Fruit fly (Drosophila melanogaster) whole organism, embryonic: ENCODE data around the gene toy.

Experiments
- Antp ChIP-seq: fragments of 200-800 bp; sonication (Bioruptor generic); optimal IDR thresholded peaks from 3 replicates; lab custom pipeline; 2016; ENCODE audit warnings: missing biosample characterization, missing genetic modification characterization
- Asciz ChIP-seq: fragments of 200-800 bp; sonication (Bioruptor generic); optimal IDR thresholded peaks from 2 replicates; lab custom pipeline; 2017; ENCODE audit warnings: missing biosample characterization, mild to moderate bottlenecking, missing genetic modification characterization, missing genetic modification reagents
- Atf3 ChIP-seq: fragments of 200-800 bp; sonication (Bioruptor generic); optimal IDR thresholded peaks from 3 replicates; lab custom pipeline; 2016; ENCODE audit warnings: missing biosample characterization, missing genetic modification characterization
- CG10147 ChIP-seq: fragments of 200-800 bp; sonication (Bioruptor generic); optimal IDR thresholded peaks from 2 replicates; lab custom pipeline; 2019; ENCODE audit warnings: missing biosample characterization, mild to moderate bottlenecking, missing genetic modification characterization, moderate library complexity
- CG1024 ChIP-seq: fragments of 200-800 bp; sonication (Bioruptor generic); IDR thresholded peaks from 2 replicates; pipeline ENCODE4 v1.3.6; 2022; ENCODE audit warnings: missing biosample characterization, missing genetic modification characterization
- CG10267 ChIP-seq: fragments of 200-800 bp; sonication (Bioruptor generic); optimal IDR thresholded peaks from 2 replicates; lab custom pipeline; 2018; ENCODE audit warnings: missing biosample characterization, mild to moderate bottlenecking, missing genetic modification characterization, moderate library complexity
- CG10565 ChIP-seq: fragments of 200-800 bp; sonication (Bioruptor generic); optimal IDR thresholded peaks from 3 replicates; lab custom pipeline; 2016; ENCODE audit warnings: missing biosample characterization, mild to moderate bottlenecking, missing genetic modification characterization
- CG11456 ChIP-seq: fragments of 200-800 bp; sonication (Bioruptor generic); IDR thresholded peaks from 3 replicates; pipeline ENCODE4 v1.3.6; 2022; ENCODE audit warnings: missing biosample characterization, missing genetic modification characterization
- CG11695 ChIP-seq: fragments of 200-800 bp; sonication (Bioruptor generic); IDR thresholded peaks from 3 replicates; pipeline ENCODE4 v1.3.6; 2022; ENCODE audit warnings: missing biosample characterization, missing genetic modification characterization
- CG12744 ChIP-seq: fragments of 200-800 bp; sonication (Bioruptor generic); optimal IDR thresholded peaks from 2 replicates; lab custom pipeline; 2016; ENCODE audit warnings: missing biosample characterization, missing genetic modification characterization
- CG16813 ChIP-seq: fragments of 200-800 bp; sonication (Bioruptor generic); IDR thresholded peaks from 3 replicates; pipeline ENCODE4 v1.3.6; 2022; ENCODE audit warnings: missing biosample characterization, missing genetic modification characterization; ENCODE audit not compliant: partially characterized antibody
- CG17328 ChIP-seq: fragments of 200-800 bp; sonication (Bioruptor generic); IDR thresholded peaks from 2 replicates; pipeline ENCODE4 v1.3.6; 2022; ENCODE audit warnings: missing biosample characterization, missing genetic modification characterization
- CG17802 ChIP-seq: fragments of 200-800 bp; sonication (Bioruptor generic); optimal IDR thresholded peaks from 2 replicates; lab custom pipeline; 2018; ENCODE audit warnings: missing biosample characterization, mild to moderate bottlenecking, missing genetic modification characterization, moderate library complexity
- CG2116 ChIP-seq: fragments of 200-800 bp; sonication (Bioruptor generic); optimal IDR thresholded peaks from 3 replicates; lab custom pipeline; 2018; ENCODE audit warnings: missing biosample characterization, mild to moderate bottlenecking, missing genetic modification characterization
- CG2129 ChIP-seq: fragments of 200-800 bp; sonication (Bioruptor generic); IDR thresholded peaks from 2 replicates; pipeline ENCODE4 v1.3.6; 2022; ENCODE audit warnings: missing biosample characterization, missing genetic modification characterization; ENCODE audit not compliant: partially characterized antibody
- CG2199 ChIP-seq: fragments of 200-800 bp; sonication (Bioruptor generic); IDR thresholded peaks from 3 replicates; pipeline ENCODE4 v1.3.6; 2022; ENCODE audit warnings: missing biosample characterization, missing genetic modification characterization
- CG30020 ChIP-seq: fragments of 200-800 bp; optimal IDR thresholded peaks from 2 replicates; lab custom pipeline; 2019; ENCODE audit warnings: missing biosample characterization, mild to moderate bottlenecking, missing genetic modification characterization, moderate library complexity
- CG31441 ChIP-seq: fragments of 200-800 bp; sonication (Bioruptor generic); IDR thresholded peaks from 2 replicates; pipeline ENCODE4 v1.3.6; 2022; ENCODE audit warnings: missing biosample characterization, missing genetic modification characterization
- CG3726 ChIP-seq: fragments of 200-800 bp; sonication (Bioruptor generic); IDR thresholded peaks from 3 replicates; pipeline ENCODE4, ENCODE4 v1.3.6; 2022; ENCODE audit warnings: missing biosample characterization, missing genetic modification characterization
- CG5245 ChIP-seq: fragments of 200-800 bp; sonication (Bioruptor generic); optimal IDR thresholded peaks from 3 replicates; lab custom pipeline; 2016; ENCODE audit warnings: missing biosample characterization, missing genetic modification characterization
- CG8290 ChIP-seq, 3 experiments: fragments of 200-800 bp; sonication (Bioruptor generic); optimal IDR thresholded peaks; 2 replicates each; lab custom pipeline; 2016 to 2019; ENCODE audit warnings: missing biosample characterization in 3 of 3, missing genetic modification characterization in 3 of 3, mild to moderate bottlenecking in 2 of 3, moderate library complexity in 1 of 3
- CG9437 ChIP-seq: fragments of 200-800 bp; sonication (Bioruptor generic); optimal IDR thresholded peaks from 2 replicates; lab custom pipeline; 2018; ENCODE audit warnings: missing biosample characterization, mild to moderate bottlenecking, missing genetic modification characterization
- CG9727 ChIP-seq: fragments of 200-800 bp; sonication (Bioruptor generic); optimal IDR thresholded peaks from 3 replicates; lab custom pipeline; 2017; ENCODE audit warnings: missing biosample characterization, mild to moderate bottlenecking, missing genetic modification characterization
- Chrac-16 ChIP-seq: fragments of 200-800 bp; sonication (Bioruptor generic); optimal IDR thresholded peaks from 3 replicates; lab custom pipeline; 2016; ENCODE audit warnings: missing biosample characterization, missing genetic modification characterization
- CoRest ChIP-seq: fragments of 200-800 bp; sonication (Bioruptor generic); optimal IDR thresholded peaks from 3 replicates; lab custom pipeline; 2018; ENCODE audit warnings: missing biosample characterization, mild to moderate bottlenecking, missing genetic modification characterization, moderate library complexity
- Drgx ChIP-seq: fragments of 200-800 bp; sonication (Bioruptor generic); IDR thresholded peaks from 2 replicates; pipeline ENCODE4 v1.3.6; 2022; ENCODE audit warnings: missing biosample characterization, missing genetic modification characterization
- Fer1 ChIP-seq: fragments of 200-800 bp; sonication (Bioruptor generic); optimal IDR thresholded peaks from 2 replicates; lab custom pipeline; 2017; ENCODE audit warnings: missing biosample characterization, mild to moderate bottlenecking, missing genetic modification characterization
- Kr ChIP-seq: fragments of 200-800 bp; sonication (Bioruptor generic); optimal IDR thresholded peaks from 2 replicates; lab custom pipeline; 2017; ENCODE audit warnings: missing biosample characterization, mild to moderate bottlenecking, missing genetic modification characterization
- MESR4 ChIP-seq: fragments of 200-800 bp; sonication (Bioruptor generic); optimal IDR thresholded peaks from 2 replicates; lab custom pipeline; 2018; ENCODE audit warnings: missing biosample characterization, mild to moderate bottlenecking, missing genetic modification characterization, moderate library complexity
- Nf-YB ChIP-seq: fragments of 200-800 bp; sonication (Bioruptor generic); optimal IDR thresholded peaks from 3 replicates; lab custom pipeline; 2019; ENCODE audit warnings: missing biosample characterization, mild to moderate bottlenecking, missing genetic modification characterization, moderate library complexity
- Ravus ChIP-seq: fragments of 200-800 bp; sonication (Bioruptor generic); IDR thresholded peaks from 2 replicates; pipeline ENCODE4 v1.3.6; 2022; ENCODE audit warnings: missing biosample characterization, missing genetic modification characterization
- aop ChIP-seq: fragments of 200-800 bp; sonication (Bioruptor generic); IDR thresholded peaks from 2 replicates; pipeline ENCODE4 v1.3.6; 2022; ENCODE audit warnings: missing biosample characterization, missing genetic modification characterization
- bcd ChIP-seq: fragments of 200-800 bp; sonication (Bioruptor generic); optimal IDR thresholded peaks from 2 replicates; lab custom pipeline; 2017; ENCODE audit warnings: missing biosample characterization, mild to moderate bottlenecking, missing genetic modification characterization
- corto ChIP-seq: fragments of 200-800 bp; sonication (Bioruptor generic); optimal IDR thresholded peaks from 2 replicates; lab custom pipeline; 2016; ENCODE audit warnings: missing biosample characterization, mild to moderate bottlenecking, missing genetic modification characterization, moderate library complexity
- danr ChIP-seq: fragments of 200-800 bp; sonication (Bioruptor generic); IDR thresholded peaks from 2 replicates; pipeline ENCODE4 v1.3.6; 2022; ENCODE audit warnings: missing biosample characterization, missing genetic modification characterization
- dati ChIP-seq: fragments of 200-800 bp; sonication (Bioruptor generic); IDR thresholded peaks from 2 replicates; pipeline ENCODE4 v1.3.6; 2022; ENCODE audit warnings: missing biosample characterization, missing genetic modification characterization
- fru ChIP-seq: fragments of >200 bp; optimal IDR thresholded peaks from 2 replicates; lab custom pipeline; 2017
- her ChIP-seq: fragments of 200-800 bp; sonication (Bioruptor generic); optimal IDR thresholded peaks from 2 replicates; lab custom pipeline; 2016; ENCODE audit warnings: missing biosample characterization, missing genetic modification characterization
- hth ChIP-seq: fragments of >200 bp; optimal IDR thresholded peaks from 2 replicates; lab custom pipeline; 2017; ENCODE audit warnings: inconsistent platforms
- lmd ChIP-seq: fragments of 200-800 bp; sonication (Bioruptor generic); IDR thresholded peaks from 2 replicates; pipeline ENCODE4 v1.3.6; 2022; ENCODE audit warnings: missing biosample characterization, missing genetic modification characterization
- maf-S ChIP-seq: fragments of 200-800 bp; sonication (Bioruptor generic); optimal IDR thresholded peaks from 2 replicates; lab custom pipeline; 2016; ENCODE audit warnings: missing biosample characterization, missing genetic modification characterization
- p53 ChIP-seq: fragments of 200-800 bp; sonication (Bioruptor generic); optimal IDR thresholded peaks from 2 replicates; lab custom pipeline; 2016; ENCODE audit warnings: missing biosample characterization, missing genetic modification characterization
- pb ChIP-seq: fragments of 200-800 bp; sonication (Bioruptor generic); optimal IDR thresholded peaks from 3 replicates; lab custom pipeline; 2016; ENCODE audit warnings: missing biosample characterization, missing genetic modification characterization
- pzg ChIP-seq: fragments of 200-800 bp; sonication (Bioruptor generic); optimal IDR thresholded peaks from 3 replicates; lab custom pipeline; 2018; ENCODE audit warnings: missing biosample characterization, mild to moderate bottlenecking, missing genetic modification characterization, moderate library complexity
- run ChIP-seq: fragments of 200-800 bp; sonication (Bioruptor generic); optimal IDR thresholded peaks from 3 replicates; lab custom pipeline; 2018; ENCODE audit warnings: missing biosample characterization, mild to moderate bottlenecking, missing genetic modification characterization
- stwl ChIP-seq: fragments of 200-800 bp; sonication (Bioruptor generic); optimal IDR thresholded peaks from 3 replicates; lab custom pipeline; 2018; ENCODE audit warnings: missing biosample characterization, mild to moderate bottlenecking, missing genetic modification characterization, moderate library complexity
- tin ChIP-seq: fragments of 200-800 bp; sonication (Bioruptor generic); optimal IDR thresholded peaks from 3 replicates; lab custom pipeline; 2016; ENCODE audit warnings: missing biosample characterization, missing genetic modification characterization
- tup ChIP-seq: fragments of 200-800 bp; sonication (Bioruptor generic); optimal IDR thresholded peaks from 2 replicates; lab custom pipeline; 2016; ENCODE audit warnings: missing biosample characterization, mild to moderate bottlenecking, missing genetic modification characterization, moderate library complexity
- wor ChIP-seq: fragments of 200-800 bp; sonication (Bioruptor generic); IDR thresholded peaks from 2 replicates; pipeline ENCODE4 v1.3.6; 2022; ENCODE audit warnings: missing biosample characterization, missing genetic modification characterization

Gene toy

DNA sequence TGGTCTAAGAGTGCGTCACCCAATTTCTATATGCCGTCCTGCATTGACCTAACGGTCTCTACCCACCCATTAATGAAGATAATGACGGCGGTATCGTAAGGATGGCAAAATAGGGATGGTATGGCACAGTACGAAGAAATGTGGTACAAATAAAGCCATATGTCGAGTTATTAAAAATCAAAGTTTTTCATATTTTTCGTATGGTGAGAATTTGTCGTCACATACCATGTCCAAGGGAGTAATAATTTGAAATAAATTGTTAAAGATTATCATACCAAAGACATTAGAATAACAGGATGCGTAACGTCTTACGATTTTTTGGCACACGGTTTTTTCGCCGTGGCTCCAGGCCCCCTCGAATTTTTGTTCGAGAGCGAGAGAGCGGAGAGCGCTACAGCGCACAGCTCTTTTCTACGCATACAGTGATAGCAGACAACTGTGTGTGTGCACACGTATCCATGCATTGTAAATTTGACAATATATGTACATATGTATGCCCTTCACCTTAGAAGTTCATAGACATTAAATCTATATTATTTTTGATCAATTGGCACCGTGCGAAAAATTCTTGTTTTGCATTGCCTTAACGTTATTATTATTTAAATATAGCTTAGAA, 29.5 kb upstream of the toy start (continued):
- TF ChIP-seq tin (no peak), CG11695 (GFP tag; lab: Robert Waterston, UW) (no peak), aop (GFP tag; lab: Robert Waterston, UW) (no peak), Drgx (GFP tag; lab: Robert Waterston, UW) (no peak), CG8290 (GFP tag; optimal IDR thresholded peaks at IDR 0.05; lab: Kevin White, UChicago) (no peak), CG8290 (tag; optimal IDR thresholded peaks at IDR 0.05; lab: Kevin White, UChicago) (no peak), CG11456 (GFP tag; lab: Robert Waterston, UW) (no peak)

DNA sequence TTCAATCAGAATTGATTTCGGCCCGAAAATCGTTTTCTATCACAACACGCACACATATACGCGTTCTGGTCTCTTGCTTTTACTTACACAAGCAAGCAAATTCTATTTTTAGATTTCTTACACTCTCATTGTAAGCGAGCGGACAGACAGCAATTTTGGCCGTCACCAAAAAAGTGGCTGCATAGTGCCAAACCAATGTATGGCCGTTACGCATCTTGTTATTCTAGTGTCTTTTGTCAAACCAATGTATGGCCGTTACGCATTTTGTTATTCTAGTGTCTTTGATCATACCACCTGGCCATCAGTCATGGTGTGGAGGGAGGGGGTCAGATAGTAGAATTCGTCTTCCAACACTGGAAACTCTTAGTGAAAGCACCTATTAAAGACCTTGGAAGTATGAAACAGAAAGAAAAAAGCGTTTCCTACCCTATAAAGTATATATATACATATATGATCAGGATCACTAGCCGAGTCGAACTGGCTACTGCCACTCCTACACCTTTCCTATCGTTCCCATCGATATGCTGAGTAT, 28.4 kb upstream of the toy start:
- no peak for TF ChIP-seq CG10565 (GFP tag; lab: Kevin White, UChicago)
- no peak for TF ChIP-seq wor (GFP tag; lab: Robert Waterston, UW)
- no peak for TF ChIP-seq maf-S (GFP tag; lab: Kevin White, UChicago)
- peak; percentile 64 for TF ChIP-seq stwl (tag; lab: Kevin White, UChicago)
- no peak for TF ChIP-seq run (tag; lab: Kevin White, UChicago)
- TF ChIP-seq Nf-YB: no peak
- TF ChIP-seq danr (GFP tag; lab: Robert Waterston, UW): no peak
- TF ChIP-seq bcd (GFP tag; lab: Kevin White, UChicago): no peak
- TF ChIP-seq lmd (GFP tag; lab: Robert Waterston, UW): no peak
- TF ChIP-seq CG10147 (GFP tag; lab: Kevin White, UChicago): no peak
- TF ChIP-seq dati (GFP tag; lab: Robert Waterston, UW): no peak
- TF ChIP-seq CG5245: no peak
- TF ChIP-seq CG30020 (tag; lab: Kevin White, UChicago): peak; percentile 83
- no peak for TF ChIP-seq CG9727 (GFP tag; lab: Kevin White, UChicago)
- TF ChIP-seq her (GFP tag; lab: Kevin White, UChicago): no peak
- no peak for TF ChIP-seq CG17802 (tag; lab: Kevin White, UChicago)
- no peak for TF ChIP-seq CG16813 (GFP tag; lab: Robert Waterston, UW)
- no peak for TF ChIP-seq Asciz (GFP tag; lab: Kevin White, UChicago)
- no peak for TF ChIP-seq CG12744 (GFP tag; lab: Kevin White, UChicago)
- TF ChIP-seq tin: no peak
- TF ChIP-seq pzg (GFP tag; lab: Kevin White, UChicago): no peak
- TF ChIP-seq Ravus (GFP tag; lab: Robert Waterston, UW): no peak
- no peak for TF ChIP-seq CG2129 (GFP tag; lab: Robert Waterston, UW)
- TF ChIP-seq Kr (GFP tag; lab: Kevin White, UChicago): no peak
- no peak for TF ChIP-seq CG17328 (GFP tag; lab: Robert Waterston, UW)
- TF ChIP-seq CG3726 (GFP tag; lab: Robert Waterston, UW): no peak
- no peak for TF ChIP-seq tup (GFP tag; lab: Kevin White, UChicago)
- no peak for TF ChIP-seq hth (lab: Kevin White, UChicago)
- TF ChIP-seq CG9437 (GFP tag; lab: Kevin White, UChicago): no peak
- TF ChIP-seq Fer1 (GFP tag; lab: Kevin White, UChicago): no peak
- no peak for TF ChIP-seq fru
- TF ChIP-seq MESR4 (GFP tag; lab: Kevin White, UChicago): peak; percentile 20
- no peak for TF ChIP-seq p53 (GFP tag; lab: Kevin White, UChicago)
- TF ChIP-seq corto (GFP tag; lab: Kevin White, UChicago): no peak
- TF ChIP-seq CG31441: no peak
- TF ChIP-seq CG2116 (GFP tag; lab: Kevin White, UChicago): no peak
- no peak for TF ChIP-seq Chrac-16 (GFP tag; lab: Kevin White, UChicago)
- TF ChIP-seq CG1024 (GFP tag; lab: Robert Waterston, UW): no peak
- TF ChIP-seq Atf3 (GFP tag; lab: Kevin White, UChicago): no peak
- peak; percentile 91 for TF ChIP-seq CG2199 (GFP tag; lab: Robert Waterston, UW)
- no peak for TF ChIP-seq Antp (GFP tag; lab: Kevin White, UChicago)
- peak; percentile 63 for TF ChIP-seq CG10267 (tag; lab: Kevin White, UChicago)
- no peak for TF ChIP-seq CoRest
- no peak for TF ChIP-seq pb (GFP tag; lab: Kevin White, UChicago)
